Worm (Caenorhabditis elegans) whole organism, late embryonic: Measurements from ENCODE around the gene T24H10.5.

Experiments
- C08G9.2 ChIP-seq: sonication (generic microtip); optimal IDR thresholded peaks from 2 replicates; lab custom pipeline; 2016; ENCODE audit warnings: mild to moderate bottlenecking, missing genetic modification characterization, moderate library complexity, missing compliant biosample characterization
- K09A11.1 ChIP-seq: sonication (generic microtip); optimal IDR thresholded peaks from 2 replicates; lab custom pipeline; 2017; ENCODE audit warnings: antibody characterized with exemption, mild to moderate bottlenecking, missing genetic modification characterization, missing compliant biosample characterization; ENCODE audit not compliant: insufficient read depth
- ceh-31 ChIP-seq: sonication (generic microtip); optimal IDR thresholded peaks from 2 replicates; lab custom pipeline; 2016; ENCODE audit warnings: missing genetic modification characterization, missing compliant biosample characterization
- dve-1 ChIP-seq: sonication (generic microtip); optimal IDR thresholded peaks from 2 replicates; lab custom pipeline; 2017; ENCODE audit warnings: antibody characterized with exemption, mild to moderate bottlenecking, missing genetic modification characterization, missing compliant biosample characterization
- eyg-1 ChIP-seq: sonication (generic microtip); optimal IDR thresholded peaks from 2 replicates; lab custom pipeline; 2016; ENCODE audit warnings: missing genotype, missing genetic modification characterization, missing compliant biosample characterization
- fkh-6 ChIP-seq: sonication (generic microtip); optimal IDR thresholded peaks from 2 replicates; lab custom pipeline; 2016; ENCODE audit warnings: missing genetic modification characterization, missing compliant biosample characterization
- lin-11 ChIP-seq: fragments of 200-800 bp; sonication (Bioruptor generic); optimal IDR thresholded peaks from 2 replicates; lab custom pipeline; 2018; ENCODE audit warnings: mild to moderate bottlenecking, missing genetic modification characterization, missing compliant biosample characterization
- nhr-232 ChIP-seq: sonication (generic microtip); optimal IDR thresholded peaks from 2 replicates; lab custom pipeline; 2016; ENCODE audit warnings: missing genetic modification characterization, missing compliant biosample characterization
- pqm-1 ChIP-seq: sonication (generic microtip); optimal IDR thresholded peaks from 2 replicates; lab custom pipeline; 2016; ENCODE audit warnings: missing genetic modification characterization, missing compliant biosample characterization
- tbx-7 ChIP-seq: sonication (generic microtip); optimal IDR thresholded peaks from 2 replicates; lab custom pipeline; 2016; ENCODE audit warnings: missing genotype, missing genetic modification characterization, missing compliant biosample characterization
- ttx-3 ChIP-seq: sonication (generic microtip); optimal IDR thresholded peaks from 2 replicates; lab custom pipeline; 2016; ENCODE audit warnings: missing genetic modification reagents, missing genetic modification characterization, missing compliant biosample characterization
- unc-3 ChIP-seq, 2 experiments: fragments of 200-800 bp in 1 of 2; sonication (Bioruptor generic) in 1 of 2; sonication (generic microtip) in 1 of 2; conservative IDR thresholded peaks in 1 of 2; optimal IDR thresholded peaks in 1 of 2; 2 replicates each; pipeline versions ENCODE4 v1.3.6 to Lab custom; 2016 to 2022; ENCODE audit warnings: missing compliant biosample characterization in 2 of 2, missing genetic modification characterization in 2 of 2, missing genetic modification reagents in 1 of 2
- zip-5 ChIP-seq: sonication (generic microtip); optimal IDR thresholded peaks from 2 replicates; lab custom pipeline; 2016; ENCODE audit warnings: missing genetic modification characterization, missing compliant biosample characterization
- ztf-16 ChIP-seq: sonication (generic microtip); optimal IDR thresholded peaks from 2 replicates; lab custom pipeline; 2017; ENCODE audit warnings: missing genetic modification characterization, missing compliant biosample characterization

The T24H10.5 gene

ce11 chrII:9154339-9154738 is 53.4 kb downstream of the T24H10.5 start:
- no peak for TF ChIP-seq eyg-1
- TF ChIP-seq tbx-7 (tag; lab: Kevin White, UChicago): no peak
- TF ChIP-seq dve-1 (tag; lab: Kevin White, UChicago): no peak
- TF ChIP-seq ztf-16 (tag; lab: Kevin White, UChicago): no peak
- no peak for TF ChIP-seq unc-3 (GFP tag; conservative IDR thresholded peaks at IDR 0.05; lab: Robert Waterston, UW)
- no peak for TF ChIP-seq unc-3 (tag; optimal IDR thresholded peaks at IDR 0.05; lab: Kevin White, UChicago)
- no peak for TF ChIP-seq nhr-232 (tag; lab: Kevin White, UChicago)
- no peak for TF ChIP-seq fkh-6 (tag; lab: Kevin White, UChicago)
- no peak for TF ChIP-seq pqm-1
- TF ChIP-seq zip-5 (tag; lab: Kevin White, UChicago): no peak
- TF ChIP-seq ceh-31 (tag; lab: Kevin White, UChicago): no peak
- TF ChIP-seq K09A11.1 (tag; lab: Kevin White, UChicago): no peak
- TF ChIP-seq lin-11: no peak
- no peak for TF ChIP-seq C08G9.2
- no peak for TF ChIP-seq ttx-3 (tag; lab: Kevin White, UChicago)
